Worm (Caenorhabditis elegans): ENCODE data around the gene nlp-50.

ce11 chrII:6729331-6729730, 35.5 kb upstream of the nlp-50 start, which contains the start of gene T14B4.8:
- TF ChIP-seq med-1 (GFP tag; optimal IDR thresholded peaks at IDR 0.05; ENCODE audit: insufficient read depth) (no peak), ztf-23 (GFP tag; IDR thresholded peaks at IDR 0.05) (no peak)

Measured in whole organism, midembryonic.